Fruit fly (Drosophila melanogaster) whole organism, embryonic: Measurements from ENCODE around the gene CG10508.
A peak's percentile ranks its signal among the peaks of the same experiment; 100 is the strongest.

Experiments
- Asciz ChIP-seq: fragments of 200-800 bp; sonication (Bioruptor generic); optimal IDR thresholded peaks from 2 replicates; lab custom pipeline; 2017; ENCODE audit warnings: missing biosample characterization, mild to moderate bottlenecking, missing genetic modification characterization, missing genetic modification reagents
- Bgb ChIP-seq: fragments of 200-800 bp; sonication (Bioruptor generic); IDR thresholded peaks from 2 replicates; pipeline ENCODE4 v1.3.6; 2022; ENCODE audit warnings: missing biosample characterization, missing genetic modification characterization; ENCODE audit not compliant: partially characterized antibody
- CG13287 ChIP-seq: fragments of 200-800 bp; sonication (Bioruptor generic); IDR thresholded peaks from 2 replicates; pipeline ENCODE4 v1.3.6; 2022; ENCODE audit warnings: missing biosample characterization, missing genetic modification characterization; ENCODE audit not compliant: partially characterized antibody
- CG15269 ChIP-seq: fragments of 200-800 bp; sonication (Bioruptor generic); optimal IDR thresholded peaks from 2 replicates; lab custom pipeline; 2018; ENCODE audit warnings: missing biosample characterization, mild to moderate bottlenecking, missing genetic modification characterization, moderate library complexity
- CG2199 ChIP-seq: fragments of 200-800 bp; sonication (Bioruptor generic); IDR thresholded peaks from 3 replicates; pipeline ENCODE4 v1.3.6; 2022; ENCODE audit warnings: missing biosample characterization, missing genetic modification characterization
- CG6765 ChIP-seq: fragments of 200-800 bp; sonication (Bioruptor generic); optimal IDR thresholded peaks from 3 replicates; lab custom pipeline; 2017; ENCODE audit warnings: missing biosample characterization, mild to moderate bottlenecking, missing genetic modification characterization
- HHEX ChIP-seq: fragments of 200-800 bp; sonication (Bioruptor generic); optimal IDR thresholded peaks from 3 replicates; lab custom pipeline; 2017; ENCODE audit warnings: missing biosample characterization, mild to moderate bottlenecking, missing genetic modification characterization, missing genetic modification reagents
- Med ChIP-seq: fragments of 200-800 bp; sonication (Bioruptor generic); peaks from one replicate; lab custom pipeline; 2016; ENCODE audit warnings: missing biosample characterization, missing genetic modification characterization, mild to moderate bottlenecking, inconsistent platforms, moderate library complexity
- Stat92E ChIP-seq, 3 experiments: fragments of >200 bp in 2 of 3; fragments of 200-800 bp in 1 of 3; sonication (Bioruptor generic) in 1 of 3; optimal IDR thresholded peaks; 2 replicates each; lab custom pipeline; 2017 to 2019; ENCODE audit warnings: missing biosample characterization in 3 of 3, missing genetic modification characterization in 3 of 3, mild to moderate bottlenecking in 1 of 3, moderate library complexity in 1 of 3
- ato ChIP-seq: fragments of 200-800 bp; sonication (Bioruptor generic); IDR thresholded peaks from 2 replicates; pipeline ENCODE4 v1.3.6; 2022; ENCODE audit warnings: missing biosample characterization, missing genetic modification characterization; ENCODE audit not compliant: partially characterized antibody
- kay ChIP-seq: fragments of 200-800 bp; sonication (Bioruptor generic); optimal IDR thresholded peaks from 2 replicates; lab custom pipeline; 2016; ENCODE audit warnings: missing biosample characterization, missing genetic modification characterization

Gene CG10508

dm6 chr3L:21262426-21262825 is 52.4 kb downstream of the CG10508 start (continued):
- no peak for TF ChIP-seq ato (GFP tag; lab: Robert Waterston, UW)
- TF ChIP-seq CG13287 (GFP tag; lab: Robert Waterston, UW) = peak; percentile 28; the same call in 1 of the 2 replicates
- TF ChIP-seq Bgb (GFP tag; lab: Robert Waterston, UW) = peak; percentile 45
- no peak for TF ChIP-seq Stat92E (GFP tag; optimal IDR thresholded peaks at IDR 0.05; lab: Kevin White, UChicago)
- peak; percentile 11 for TF ChIP-seq CG15269 (tag; lab: Kevin White, UChicago)
- peak; percentile 43 for TF ChIP-seq kay (GFP tag; lab: Kevin White, UChicago)
- TF ChIP-seq Med (GFP tag; lab: Kevin White, UChicago) = peak; percentile 17
- TF ChIP-seq CG6765 (GFP tag; lab: Kevin White, UChicago) = peak; percentile 31
- peak; percentile 57; the same call in 2 of the 3 replicates for TF ChIP-seq CG2199 (GFP tag; lab: Robert Waterston, UW)
- TF ChIP-seq Asciz (GFP tag; lab: Kevin White, UChicago) = peak; percentile 12
- TF ChIP-seq HHEX (GFP tag; lab: Kevin White, UChicago) = no peak
- TF ChIP-seq, all 482 proteins: peak for 18
